Fruit fly (Drosophila melanogaster): ENCODE measurements around the gene Calx.

Calx gene

DNA sequence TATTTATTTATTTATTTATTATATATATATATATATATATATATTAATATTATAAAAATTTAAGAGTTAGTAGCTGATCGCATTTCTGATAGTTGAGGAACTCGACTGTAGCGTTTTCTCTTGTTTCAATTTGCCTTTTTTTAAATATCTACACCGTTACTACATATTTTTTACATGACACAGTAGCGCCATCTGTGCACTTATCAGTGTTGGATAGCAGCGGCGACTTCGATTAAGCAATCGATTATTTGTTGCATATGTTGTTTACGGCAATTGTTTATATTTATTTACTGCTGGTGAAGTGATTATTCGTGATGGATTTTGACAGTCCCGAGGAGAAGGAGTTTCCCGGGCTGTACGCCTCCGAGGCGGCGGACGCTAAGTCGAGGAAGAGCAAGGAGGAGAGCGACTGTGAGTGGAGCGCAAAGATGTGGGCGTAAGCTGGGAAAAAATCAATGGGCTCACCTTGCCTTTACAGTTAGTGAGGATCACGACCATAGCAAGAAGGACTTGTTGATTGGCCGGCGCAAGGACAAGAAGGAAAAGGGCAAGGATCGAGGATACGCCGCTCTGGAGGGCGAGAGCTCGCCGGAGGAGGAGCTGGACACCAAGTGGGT is 39.6 kb downstream of the Calx start, which contains the start of gene Rlip (continued):
- TF ChIP-seq CG43689 (GFP tag; IDR thresholded peaks at IDR 0.05) (no peak), CG11504 (tag; optimal IDR thresholded peaks at IDR 0.05) (peak; percentile 62), amos (GFP tag; IDR thresholded peaks at IDR 0.05; ENCODE audit: partially characterized antibody) (peak; percentile 77), dysf (GFP tag; IDR thresholded peaks at IDR 0.05) (peak; percentile 35; the same call in 1 of the 3 replicates), CG3281 (GFP tag; optimal IDR thresholded peaks at IDR 0.05) (peak; percentile 19), jing (GFP tag; optimal IDR thresholded peaks at IDR 0.05) (no peak), CG11398 (GFP tag; optimal IDR thresholded peaks at IDR 0.05) (no peak), pita (GFP tag; optimal IDR thresholded peaks at IDR 0.05) (no peak), H15 (GFP tag; IDR thresholded peaks at IDR 0.05) (peak; percentile 23; the same call in 1 of the 3 replicates), CG2129 (GFP tag; IDR thresholded peaks at IDR 0.05; ENCODE audit: partially characterized antibody) (no peak), ranshi (GFP tag; IDR thresholded peaks at IDR 0.05) (peak; percentile 51; the same call in 1 of the 2 replicates), hth (optimal IDR thresholded peaks at IDR 0.05) (no peak), trem (tag; optimal IDR thresholded peaks at IDR 0.05) (peak; percentile 57), gro (GFP tag; optimal IDR thresholded peaks at IDR 0.05) (peak; percentile 64), CG15073 (GFP tag; optimal IDR thresholded peaks at IDR 0.05) (no peak), CG4424 (GFP tag; optimal IDR thresholded peaks at IDR 0.05) (peak; percentile 47), unpg (GFP tag; optimal IDR thresholded peaks at IDR 0.05) (no peak), lbe (GFP tag; optimal IDR thresholded peaks at IDR 0.05) (no peak), CG4707 (GFP tag; optimal IDR thresholded peaks at IDR 0.05) (no peak), CG2202 (tag; optimal IDR thresholded peaks at IDR 0.05) (no peak), Dad (GFP tag; optimal IDR thresholded peaks at IDR 0.05) (peak; percentile 45), CG14050 (GFP tag; IDR thresholded peaks at IDR 0.05) (no peak), CG5180 (GFP tag; optimal IDR thresholded peaks at IDR 0.05) (no peak), sd (tag; optimal IDR thresholded peaks at IDR 0.05) (no peak), CG10274 (GFP tag; optimal IDR thresholded peaks at IDR 0.05) (no peak), fd3F (GFP tag; optimal IDR thresholded peaks at IDR 0.05) (no peak), CG11085 (GFP tag; IDR thresholded peaks at IDR 0.05) (0 out of 2 replicates have a peak, but pooled peaks have one; percentile 42), Pdp1 (GFP tag; optimal IDR thresholded peaks at IDR 0.05) (peak; percentile 59 to 96), danr (GFP tag; IDR thresholded peaks at IDR 0.05) (no peak), CG2199 (GFP tag; IDR thresholded peaks at IDR 0.05) (peak; percentile 86), CG7556 (GFP tag; optimal IDR thresholded peaks at IDR 0.05) (no peak), MESR4 (GFP tag; optimal IDR thresholded peaks at IDR 0.05) (peak; percentile 54), fd64A (GFP tag; optimal IDR thresholded peaks at IDR 0.05) (no peak), CG9727 (GFP tag; optimal IDR thresholded peaks at IDR 0.05) (no peak), CG17802 (tag; optimal IDR thresholded peaks at IDR 0.05) (peak; percentile 43), schlank (tag; optimal IDR thresholded peaks at IDR 0.05) (no peak), mld (GFP tag; IDR thresholded peaks at IDR 0.05; ENCODE audit: partially characterized antibody) (peak; percentile 63; the same call in 1 of the 3 replicates), CG4820 (GFP tag; optimal IDR thresholded peaks at IDR 0.05) (peak; percentile 47), dmrt99B (tag; optimal IDR thresholded peaks at IDR 0.05) (peak; percentile 12), bab2 (GFP tag; optimal IDR thresholded peaks at IDR 0.05) (peak; percentile 45), Nf-YC (tag; optimal IDR thresholded peaks at IDR 0.05) (peak; percentile 19), Gug (GFP tag; IDR thresholded peaks at IDR 0.05) (peak; percentile 55; the same call in 2 of the 4 replicates), CG14710 (tag; optimal IDR thresholded peaks at IDR 0.05) (peak; percentile 57), psq (GFP tag; optimal IDR thresholded peaks at IDR 0.05) (no peak), ERR (GFP tag; optimal IDR thresholded peaks at IDR 0.05) (peak; percentile 3), da (GFP tag; optimal IDR thresholded peaks at IDR 0.05) (no peak), esg (GFP tag; conservative IDR thresholded peaks at IDR 0.05) (peak; percentile 41; the same call in 1 of the 2 replicates), dan (GFP tag; IDR thresholded peaks at IDR 0.05) (no peak), CG10366 (GFP tag; IDR thresholded peaks at IDR 0.05) (no peak; the same call in 1 of the 2 replicates), CG12299 (tag; optimal IDR thresholded peaks at IDR 0.05) (no peak)
